Fruit fly (Drosophila melanogaster): ENCODE results near the gene CG12003.

Gene CG12003

DNA sequence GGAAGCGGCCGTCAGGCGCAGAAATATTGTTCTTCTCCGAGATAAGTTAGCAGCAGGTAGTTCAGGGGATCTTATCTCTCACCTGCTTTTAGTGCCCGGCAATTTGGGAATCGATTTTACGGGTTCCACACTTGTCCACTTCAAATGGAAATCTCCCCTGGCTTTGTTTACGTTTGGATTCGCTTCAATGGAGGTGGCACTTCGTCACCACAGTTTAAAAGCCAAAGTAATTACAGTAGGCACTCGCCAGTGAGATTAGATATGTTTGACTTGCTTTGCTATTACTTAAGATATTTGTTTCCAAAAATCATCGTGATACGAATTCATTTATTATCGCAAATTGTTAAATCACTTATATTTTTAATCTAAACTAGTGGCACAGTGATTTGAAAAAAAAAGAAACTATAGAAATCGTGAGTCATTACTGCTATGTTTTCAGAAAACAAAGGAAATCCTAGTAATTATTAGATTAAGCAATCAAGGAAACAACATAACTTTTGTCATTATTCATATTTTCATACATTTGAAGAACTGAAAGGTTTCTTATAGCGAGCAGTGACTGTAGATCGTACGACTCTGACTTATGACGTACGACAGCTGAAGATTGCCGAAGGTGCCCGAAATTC is 16.7 kb upstream of the CG12003 start (continued):
- TF ChIP-seq sna (GFP tag; IDR thresholded peaks at IDR 0.05; ENCODE audit: partially characterized antibody) (no peak), Lhr (GFP tag; optimal IDR thresholded peaks at IDR 0.05) (no peak), CG3163 (GFP tag; optimal IDR thresholded peaks at IDR 0.05) (no peak), dmrt99B (tag; optimal IDR thresholded peaks at IDR 0.05) (peak; percentile 66), CG10147 (GFP tag; optimal IDR thresholded peaks at IDR 0.05) (peak; percentile 63), Hey (tag; optimal IDR thresholded peaks at IDR 0.05) (peak; percentile 24), CG10431 (GFP tag; optimal IDR thresholded peaks at IDR 0.05) (no peak), CG12299 (tag; optimal IDR thresholded peaks at IDR 0.05) (peak; percentile 12), Bteb2 (GFP tag; optimal IDR thresholded peaks at IDR 0.05) (peak; percentile 63), hkb (optimal IDR thresholded peaks at IDR 0.05) (no peak), hkb (GFP tag; IDR thresholded peaks at IDR 0.05) (peak; percentile 48; the same call in 1 of the 2 replicates), CG7556 (GFP tag; optimal IDR thresholded peaks at IDR 0.05) (peak; percentile 75), CG16815 (GFP tag; optimal IDR thresholded peaks at IDR 0.05) (peak; percentile 41), lbe (GFP tag; optimal IDR thresholded peaks at IDR 0.05) (peak; percentile 76), Ada2b (GFP tag; IDR thresholded peaks at IDR 0.05) (peak; percentile 38; the same call in 1 of the 2 replicates), Opbp (GFP tag; IDR thresholded peaks at IDR 0.05; ENCODE audit: partially characterized antibody) (no peak), tup (GFP tag; optimal IDR thresholded peaks at IDR 0.05) (no peak), grn (GFP tag; optimal IDR thresholded peaks at IDR 0.05) (peak; percentile 68), Ssrp (tag; optimal IDR thresholded peaks at IDR 0.05) (peak; percentile 44), Abd-B (GFP tag; optimal IDR thresholded peaks at IDR 0.05) (peak; percentile 2), CG9876 (GFP tag; optimal IDR thresholded peaks at IDR 0.05) (no peak), CG4820 (GFP tag; optimal IDR thresholded peaks at IDR 0.05) (peak; percentile 37), Dfd (GFP tag; optimal IDR thresholded peaks at IDR 0.05) (peak in 1 of 2 experiments; percentile 74), Dek (tag; optimal IDR thresholded peaks at IDR 0.05) (peak; percentile 70), Xbp1 (GFP tag; optimal IDR thresholded peaks at IDR 0.05) (peak; percentile 61), Eip74EF (GFP tag; optimal IDR thresholded peaks at IDR 0.05) (no peak), ind (GFP tag; optimal IDR thresholded peaks at IDR 0.05) (peak; percentile 62), CG1024 (GFP tag; IDR thresholded peaks at IDR 0.05) (no peak), mam (GFP tag; optimal IDR thresholded peaks at IDR 0.05) (peak; percentile 62), sc (optimal IDR thresholded peaks at IDR 0.05) (no peak), sc (GFP tag; optimal IDR thresholded peaks at IDR 0.05) (no peak), tgo (GFP tag; IDR thresholded peaks at IDR 0.05) (peak; percentile 45; the same call in 1 of the 3 replicates), D (optimal IDR thresholded peaks at IDR 0.05) (no peak), D (GFP tag; optimal IDR thresholded peaks at IDR 0.05) (no peak), CG32772 (GFP tag; IDR thresholded peaks at IDR 0.05) (0 out of 2 replicates have a peak, but pooled peaks have one; percentile 11), CG14441 (GFP tag; IDR thresholded peaks at IDR 0.05) (no peak), CG18619 (GFP tag; optimal IDR thresholded peaks at IDR 0.05) (peak; percentile 63), crol (GFP tag; IDR thresholded peaks at IDR 0.05) (no peak), CG13624 (GFP tag; optimal IDR thresholded peaks at IDR 0.05) (peak; percentile 62), vnd (GFP tag; IDR thresholded peaks at IDR 0.05; ENCODE audit: partially characterized antibody) (no peak), sens (GFP tag) (peak; percentile 77), bsh (GFP tag; optimal IDR thresholded peaks at IDR 0.05) (peak in 1 of 2 experiments; percentile 21), CG4854 (GFP tag; optimal IDR thresholded peaks at IDR 0.05) (peak; percentile 42), CG16863 (GFP tag; optimal IDR thresholded peaks at IDR 0.05) (peak; percentile 57), caup (GFP tag; optimal IDR thresholded peaks at IDR 0.05; ENCODE audit: severe bottlenecking) (peak; percentile 48), emc (GFP tag; optimal IDR thresholded peaks at IDR 0.05) (no peak), al (GFP tag; IDR thresholded peaks at IDR 0.05) (peak; percentile 70), CG8281 (tag; optimal IDR thresholded peaks at IDR 0.05) (peak; percentile 19), pb (GFP tag; optimal IDR thresholded peaks at IDR 0.05) (no peak), CG17802 (tag; optimal IDR thresholded peaks at IDR 0.05) (no peak)

Measured in whole organism, embryonic.